Worm (Caenorhabditis elegans): ENCODE results near the gene phat-6.

phat-6 gene

DNA sequence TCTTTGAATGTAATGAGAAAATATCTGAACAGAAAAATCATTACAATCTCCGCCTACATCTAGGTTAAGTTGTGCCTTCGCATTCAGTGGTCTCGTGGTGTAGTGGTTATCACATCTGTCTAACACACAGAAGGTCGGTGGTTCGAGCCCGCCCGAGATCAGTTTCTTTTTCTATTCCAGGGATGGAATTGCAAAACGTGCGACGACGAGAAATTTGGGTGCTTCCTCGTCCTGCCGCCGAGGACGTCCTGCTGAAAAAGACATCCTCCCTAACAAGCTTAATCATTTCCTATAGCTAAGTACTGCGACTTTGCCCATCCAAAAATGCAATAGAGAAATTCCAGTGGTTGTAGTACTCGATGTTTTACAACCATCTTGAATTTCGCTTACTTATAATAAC, 41.9 kb upstream of the phat-6 start (continued):
- TF ChIP-seq nhr-25 (tag; optimal IDR thresholded peaks at IDR 0.05; ENCODE audit: borderline replicate concordance, insufficient read depth) (no peak), lir-3 (tag; optimal IDR thresholded peaks at IDR 0.05) (no peak), daf-16 (GFP tag; optimal IDR thresholded peaks at IDR 0.05) (peak in 1 of 2 experiments; percentile 1), daf-16 (tag; optimal IDR thresholded peaks at IDR 0.05) (peak; percentile 28), lim-7 (GFP tag; IDR thresholded peaks at IDR 0.05) (peak; percentile 55; the same call in 1 of the 2 replicates), lin-38 (GFP tag; IDR thresholded peaks at IDR 0.05) (peak; percentile 57), aha-1 (tag) (no peak), mes-2 (tag; optimal IDR thresholded peaks at IDR 0.05; ENCODE audit: poor library complexity, severe bottlenecking) (peak; percentile 58), ctbp-1 (GFP tag; IDR thresholded peaks at IDR 0.05) (peak; percentile 62; the same call in 1 of the 2 replicates), duxl-1 (tag; optimal IDR thresholded peaks at IDR 0.05; ENCODE audit: poor library complexity) (peak; percentile 54), Y48G9A.11 (GFP tag; IDR thresholded peaks at IDR 0.05) (peak; percentile 25; the same call in 1 of the 2 replicates), set-16 (GFP tag; IDR thresholded peaks at IDR 0.05) (no peak; the same call in 1 of the 2 replicates), F44E2.7 (GFP tag; IDR thresholded peaks at IDR 0.05) (no peak), dmd-9 (GFP tag; IDR thresholded peaks at IDR 0.05) (no peak), dve-1 (tag; optimal IDR thresholded peaks at IDR 0.05; ENCODE audit: insufficient read depth) (peak; percentile 41), php-3 (GFP tag; IDR thresholded peaks at IDR 0.05) (no peak), vab-7 (GFP tag; IDR thresholded peaks at IDR 0.05) (0 out of 2 replicates have a peak, but pooled peaks have one; percentile 26), lin-1 (GFP tag; IDR thresholded peaks at IDR 0.05) (peak; percentile 52; the same call in 1 of the 2 replicates), dmd-6 (GFP tag; IDR thresholded peaks at IDR 0.05) (peak; percentile 51), hlh-11 (tag; optimal IDR thresholded peaks at IDR 0.05) (peak; percentile 24)

DNA sequence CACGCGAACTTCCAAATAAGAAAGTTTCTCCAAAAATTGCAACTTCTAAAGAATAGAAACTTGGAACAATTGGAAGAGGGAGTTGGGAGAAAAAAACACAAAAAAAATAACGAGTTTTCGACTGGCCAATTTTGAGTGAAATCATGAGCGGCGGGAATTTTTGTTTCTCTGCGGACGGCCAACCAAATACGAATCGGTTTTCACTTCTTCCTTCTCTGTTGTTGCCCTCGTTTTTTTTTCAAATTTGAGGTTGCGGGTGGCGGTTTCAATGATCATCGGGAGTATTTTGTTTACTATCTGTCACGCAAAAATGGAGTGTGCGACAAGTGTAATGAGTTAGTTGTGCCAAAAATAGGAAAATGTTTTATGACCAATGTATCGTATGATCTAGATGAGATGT, 39.5 kb upstream of the phat-6 start:
- TF ChIP-seq F49E8.2 (tag; optimal IDR thresholded peaks at IDR 0.05; ENCODE audit: borderline replicate concordance) (no peak), lim-7 (GFP tag; IDR thresholded peaks at IDR 0.05) (no peak), daf-16 (GFP tag; optimal IDR thresholded peaks at IDR 0.05) (no peak), daf-16 (tag; optimal IDR thresholded peaks at IDR 0.05) (peak; percentile 44), nhr-28 (tag; optimal IDR thresholded peaks at IDR 0.05) (peak; percentile 7), unc-62 (GFP tag; optimal IDR thresholded peaks at IDR 0.05 in 1 of 2) (peak in 1 of 2 experiments; percentile 46), unc-62 (tag; optimal IDR thresholded peaks at IDR 0.05) (no peak), lin-1 (GFP tag; IDR thresholded peaks at IDR 0.05) (no peak)

DNA sequence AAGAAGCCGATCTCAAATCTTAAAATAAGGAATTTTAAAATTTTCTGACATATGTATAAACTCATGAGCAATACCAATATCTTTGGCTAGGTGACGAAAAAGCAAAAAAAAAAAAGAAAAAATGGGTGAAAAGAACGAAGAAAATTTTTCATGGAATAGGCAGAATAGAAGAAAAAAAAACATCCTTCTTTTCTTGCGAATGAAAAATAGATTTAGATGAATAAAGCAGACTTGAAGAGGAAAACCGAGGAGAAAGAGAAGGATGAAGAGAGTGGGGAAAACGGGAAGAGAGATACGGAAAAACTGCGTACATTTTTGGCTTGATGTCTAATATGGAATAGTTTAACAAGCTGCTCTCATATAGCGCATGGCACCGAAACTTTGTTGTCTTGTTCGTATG, 37.6 kb upstream of the phat-6 start:
- TF ChIP-seq attf-4 (tag; optimal IDR thresholded peaks at IDR 0.05) (no peak), fkh-10 (GFP tag; optimal IDR thresholded peaks at IDR 0.05) (peak; percentile 24), aha-1 (tag) (peak; percentile 93)

DNA sequence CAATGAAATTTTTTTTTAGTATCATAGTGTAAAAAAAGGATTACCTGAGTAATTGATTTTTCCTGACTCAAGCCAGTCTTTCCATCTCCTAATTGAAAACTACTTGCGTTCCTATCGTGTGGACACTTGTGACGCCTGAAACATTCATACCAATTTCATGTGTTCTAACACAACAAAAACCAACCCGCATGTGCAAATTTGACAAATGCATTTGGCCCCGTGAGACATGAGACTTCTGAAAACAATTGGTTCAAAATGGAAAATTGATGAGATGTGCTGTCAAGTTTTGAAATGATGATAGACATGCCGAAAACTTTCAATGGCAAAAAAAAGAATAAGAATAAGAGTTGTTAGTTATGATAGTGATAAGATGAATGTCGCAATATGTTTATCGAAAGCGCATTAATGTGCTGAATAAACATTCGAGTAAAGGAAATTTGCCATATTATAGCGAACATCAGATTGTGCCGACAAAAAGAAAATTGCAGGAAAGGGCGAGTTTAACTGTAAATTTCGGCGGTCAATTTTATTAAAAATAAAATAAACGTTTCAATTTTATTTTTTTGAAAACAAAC, 36.3 kb upstream of the phat-6 start, which contains the start of gene H03A11.2:
H03A11.2 (minus strand) TSS at position 252 of the 575 bp plus-strand sequence.
- TF ChIP-seq nhr-11 (tag; optimal IDR thresholded peaks at IDR 0.05) (no peak), ZK337.2 (GFP tag; IDR thresholded peaks at IDR 0.05) (no peak), hlh-11 (tag; optimal IDR thresholded peaks at IDR 0.05) (no peak), madf-5 (GFP tag; IDR thresholded peaks at IDR 0.05) (no peak), hlh-30 (tag; optimal IDR thresholded peaks at IDR 0.05; ENCODE audit: insufficient read depth) (peak; percentile 62), php-3 (GFP tag; IDR thresholded peaks at IDR 0.05) (peak; percentile 56; the same call in 1 of the 2 replicates), snpc-4 (tag; optimal IDR thresholded peaks at IDR 0.05) (no peak), nhr-48 (tag; optimal IDR thresholded peaks at IDR 0.05) (no peak), saeg-2 (GFP tag; IDR thresholded peaks at IDR 0.05) (no peak), dve-1 (tag; optimal IDR thresholded peaks at IDR 0.05; ENCODE audit: insufficient read depth) (peak; percentile 9), ceh-82 (tag; optimal IDR thresholded peaks at IDR 0.05) (no peak), lin-29 (GFP tag; IDR thresholded peaks at IDR 0.05) (no peak), F37D6.2 (tag; optimal IDR thresholded peaks at IDR 0.05) (no peak), mxl-3 (GFP tag; optimal IDR thresholded peaks at IDR 0.05) (no peak), dpl-1 (GFP tag; optimal IDR thresholded peaks at IDR 0.05) (no peak), aha-1 (tag) (peak; percentile 48), nhr-237 (tag; optimal IDR thresholded peaks at IDR 0.05) (no peak), nhr-25 (tag; optimal IDR thresholded peaks at IDR 0.05; ENCODE audit: borderline replicate concordance, insufficient read depth) (no peak), zip-11 (GFP tag; IDR thresholded peaks at IDR 0.05) (no peak), F26F4.8 (GFP tag; conservative IDR thresholded peaks at IDR 0.05) (no peak), nhr-6 (tag; optimal IDR thresholded peaks at IDR 0.05) (no peak), tra-1 (GFP tag; IDR thresholded peaks at IDR 0.05) (0 out of 2 replicates have a peak, but pooled peaks have one; percentile 32), jun-1 (tag; optimal IDR thresholded peaks at IDR 0.05) (no peak), dmd-6 (GFP tag; IDR thresholded peaks at IDR 0.05) (peak; percentile 48), sdz-12 (GFP tag; optimal IDR thresholded peaks at IDR 0.05) (no peak)

All from whole organism, L4 larva.